Worm (Caenorhabditis elegans) whole organism, L1 larva: Measurements from ENCODE around the gene ilkp-1.

Source experiments
- C04F5.9 ChIP-seq: sonication (generic microtip); optimal IDR thresholded peaks from 2 replicates; lab custom pipeline; 2016; ENCODE audit warnings: missing genetic modification characterization, missing compliant biosample characterization
- nhr-12 ChIP-seq: sonication (generic microtip); optimal IDR thresholded peaks from 2 replicates; lab custom pipeline; 2017; ENCODE audit warnings: missing biosample characterization, missing genetic modification characterization
- nhr-237 ChIP-seq: fragments of 150-350 bp; optimal IDR thresholded peaks from 2 replicates; lab custom pipeline; 2014; ENCODE audit warnings: missing biosample characterization, missing genetic modification characterization
- pag-3 ChIP-seq: sonication (generic microtip); optimal IDR thresholded peaks from 2 replicates; lab custom pipeline; 2017; ENCODE audit warnings: missing genetic modification characterization, mild to moderate bottlenecking, missing compliant biosample characterization, antibody characterized with exemption, borderline replicate concordance; ENCODE audit not compliant: insufficient read depth
- ztf-11 ChIP-seq, 2 experiments: sonication (generic microtip); optimal IDR thresholded peaks; 2 replicates each; lab custom pipeline; 2016 to 2017; ENCODE audit warnings: missing genetic modification characterization in 2 of 2, missing biosample characterization in 1 of 2, missing compliant biosample characterization in 1 of 2

DNA sequence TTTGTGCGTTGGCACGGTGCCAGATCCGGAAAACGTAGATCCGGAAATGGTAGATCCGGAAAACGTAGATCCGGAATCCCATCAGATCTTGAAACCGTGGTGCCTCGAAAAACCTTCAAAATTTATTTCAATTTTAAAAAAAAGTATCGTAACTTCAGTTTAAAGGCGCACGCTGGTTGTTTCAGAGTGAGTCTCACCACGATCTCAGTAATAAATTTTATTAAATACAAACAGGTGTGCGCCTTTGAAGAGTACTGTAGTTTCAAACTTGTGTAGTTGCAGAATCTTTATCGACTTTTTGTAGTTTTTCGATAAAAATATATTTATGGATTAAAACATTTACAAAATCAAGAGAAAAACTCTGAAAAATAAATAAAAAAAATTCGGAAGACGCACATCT lies 623 bp downstream of the ilkp-1 start:
- TF ChIP-seq pag-3 (tag; lab: Kevin White, UChicago) (no peak), nhr-12 (no peak), C04F5.9 (tag; lab: Kevin White, UChicago) (no peak), ztf-11 (tag; optimal IDR thresholded peaks at IDR 0.05; lab: Kevin White, UChicago) (no peak), nhr-237 (no peak)
